Worm (Caenorhabditis elegans) whole organism, L3 larva: ENCODE measurements around the gene vps-54.

Source experiments
- ceh-16 ChIP-seq: sonication (generic microtip); optimal IDR thresholded peaks from 2 replicates; lab custom pipeline; 2017; ENCODE audit warnings: missing biosample characterization, missing genetic modification characterization
- nhr-237 ChIP-seq: fragments of 150-350 bp; optimal IDR thresholded peaks from 2 replicates; lab custom pipeline; 2014; ENCODE audit warnings: missing biosample characterization, missing genetic modification characterization
- nhr-76 ChIP-seq: fragments of 150-350 bp; sonication (generic microtip); optimal IDR thresholded peaks from 5 replicates; lab custom pipeline; 2014; ENCODE audit warnings: missing biosample characterization, missing genetic modification characterization
- snpc-4 ChIP-seq: fragments of 150-350 bp; optimal IDR thresholded peaks from 2 replicates; lab custom pipeline; 2014; ENCODE audit warnings: missing biosample characterization, missing genetic modification characterization
- zag-1 ChIP-seq: fragments of 150-350 bp; optimal IDR thresholded peaks from 2 replicates; lab custom pipeline; 2014; ENCODE audit warnings: missing biosample characterization, missing genetic modification characterization

ce11 chrV:10536095-10536691 lies 40.0 kb downstream of the vps-54 start, which contains the start of gene ppm-1.A:
- no peak for TF ChIP-seq nhr-237 (tag; lab: Kevin White, UChicago)
- TF ChIP-seq snpc-4 (tag; lab: Kevin White, UChicago): no peak
- TF ChIP-seq ceh-16: no peak
- TF ChIP-seq zag-1: no peak
- no peak for TF ChIP-seq nhr-76 (tag; lab: Kevin White, UChicago)
